Worm (Caenorhabditis elegans) whole organism, L1 larva: ENCODE measurements around the gene F59A1.6.

ENCODE experiments used
- aly-2 ChIP-seq: fragments of 150-350 bp; optimal IDR thresholded peaks from 2 replicates; lab custom pipeline; 2014; ENCODE audit warnings: missing biosample characterization, missing genetic modification characterization
- elt-3 ChIP-seq, 6 experiments: fragments of 150-350 bp in 1 of 6; sonication (generic microtip); optimal IDR thresholded peaks; 2 replicates each; lab custom pipeline; 2017 to 2018; ENCODE audit warnings: missing biosample characterization in 6 of 6, missing genetic modification characterization in 6 of 6, inconsistent platforms in 1 of 6
- fos-1 ChIP-seq: fragments of 150-350 bp; optimal IDR thresholded peaks from 2 replicates; lab custom pipeline; 2014; ENCODE audit warnings: missing biosample characterization, missing genetic modification characterization
- grh-1 ChIP-seq: fragments of 200-800 bp; sonication (Bioruptor generic); IDR thresholded peaks from 2 replicates; pipeline ENCODE4 v1.3.6; 2022; ENCODE audit warnings: missing genetic modification reagents, missing genetic modification characterization, missing compliant biosample characterization
- lin-39 ChIP-seq: fragments of 150-350 bp; optimal IDR thresholded peaks from 2 replicates; lab custom pipeline; 2014; ENCODE audit warnings: missing biosample characterization, missing genetic modification reagents, missing genetic modification characterization
- lsy-2 ChIP-seq, 2 experiments: fragments of 150-350 bp; optimal IDR thresholded peaks; 2 replicates each; lab custom pipeline; 2014; ENCODE audit warnings: missing biosample characterization in 2 of 2, missing genetic modification characterization in 2 of 2
- mdl-1 ChIP-seq, 2 experiments: fragments of 150-350 bp; optimal IDR thresholded peaks; 2 replicates each; lab custom pipeline; 2014 to 2017; ENCODE audit warnings: missing biosample characterization in 2 of 2, missing genetic modification characterization in 2 of 2, inconsistent platforms in 1 of 2
- mef-2 ChIP-seq: fragments of 150-350 bp; optimal IDR thresholded peaks from 2 replicates; lab custom pipeline; 2014; ENCODE audit warnings: missing biosample characterization, missing genetic modification characterization
- nhr-28 ChIP-seq: fragments of 150-350 bp; optimal IDR thresholded peaks from 2 replicates; lab custom pipeline; 2014; ENCODE audit warnings: missing biosample characterization, missing genetic modification characterization
- nhr-76 ChIP-seq: sonication (generic microtip); optimal IDR thresholded peaks from 2 replicates; lab custom pipeline; 2017; ENCODE audit warnings: missing biosample characterization, missing genetic modification characterization
- nhr-77 ChIP-seq: fragments of 150-350 bp; optimal IDR thresholded peaks from 2 replicates; lab custom pipeline; 2014; ENCODE audit warnings: missing biosample characterization, missing genetic modification characterization
- pax-3 ChIP-seq: fragments of 200-800 bp; sonication (Bioruptor generic); optimal IDR thresholded peaks from 2 replicates; lab custom pipeline; 2018; ENCODE audit warnings: mild to moderate bottlenecking, missing genetic modification characterization, moderate library complexity, missing compliant biosample characterization
- sptf-1 ChIP-seq: fragments of 150-350 bp; optimal IDR thresholded peaks from 2 replicates; lab custom pipeline; 2014; ENCODE audit warnings: missing biosample characterization, missing genetic modification characterization

DNA sequence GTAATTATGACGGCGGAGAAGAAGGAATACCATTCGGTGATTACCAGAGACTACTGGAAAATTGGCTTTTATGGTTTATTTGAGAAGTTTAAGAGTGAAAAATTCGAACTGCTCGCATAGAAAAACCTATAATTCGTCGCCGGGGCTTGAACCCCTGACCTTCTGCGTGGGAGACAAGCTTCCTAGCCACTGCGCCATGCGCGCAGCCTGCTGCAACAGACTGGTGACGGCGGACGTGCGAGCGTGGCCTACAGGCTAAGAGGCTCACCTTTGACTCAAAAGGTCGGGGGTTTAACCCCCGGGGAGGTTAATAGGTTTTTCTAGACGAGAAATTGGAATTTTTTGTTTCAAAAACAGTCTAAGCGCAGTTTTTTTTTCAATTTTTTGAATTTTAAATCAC, 20.6 kb upstream of the F59A1.6 start:
- TF ChIP-seq lsy-2 (tag; optimal IDR thresholded peaks at IDR 0.05; lab: Kevin White, UChicago) (no peak), lin-39 (tag; lab: Kevin White, UChicago) (no peak), nhr-28 (no peak), aly-2 (no peak), fos-1 (tag; lab: Kevin White, UChicago) (no peak), nhr-77 (no peak), nhr-76 (no peak), grh-1 (no peak), elt-3 (tag; optimal IDR thresholded peaks at IDR 0.05; lab: Kevin White, UChicago) (no peak), sptf-1 (tag; lab: Kevin White, UChicago) (no peak), mef-2 (tag; lab: Kevin White, UChicago) (no peak), mdl-1 (tag; optimal IDR thresholded peaks at IDR 0.05; lab: Kevin White, UChicago) (no peak), pax-3 (tag; lab: Kevin White, UChicago) (no peak)
